Worm (Caenorhabditis elegans) whole organism, young adult: Measurements from ENCODE around the gene C29F7.2.
"Not testable (repeated sequence)": the region's sequence is repeated elsewhere in the genome, so short reads cannot be mapped to it uniquely, and the experiment has no call there.

Experiments used
- B0035.1 ChIP-seq: sonication (generic microtip); optimal IDR thresholded peaks from 2 replicates; lab custom pipeline; 2016; ENCODE audit warnings: missing genetic modification characterization, mild to moderate bottlenecking, missing compliant biosample characterization, missing genotype, missing genetic modification reagents
- Y67H2A.10 ChIP-seq: fragments of 200-800 bp; sonication (Bioruptor generic); conservative IDR thresholded peaks from 2 replicates; pipeline ENCODE4 v1.3.6; 2022; ENCODE audit warnings: missing genetic modification reagents, missing genetic modification characterization, missing compliant biosample characterization
- mxl-1 ChIP-seq: sonication (generic microtip); optimal IDR thresholded peaks from 2 replicates; lab custom pipeline; 2016; ENCODE audit warnings: missing genetic modification characterization, missing compliant biosample characterization

DNA sequence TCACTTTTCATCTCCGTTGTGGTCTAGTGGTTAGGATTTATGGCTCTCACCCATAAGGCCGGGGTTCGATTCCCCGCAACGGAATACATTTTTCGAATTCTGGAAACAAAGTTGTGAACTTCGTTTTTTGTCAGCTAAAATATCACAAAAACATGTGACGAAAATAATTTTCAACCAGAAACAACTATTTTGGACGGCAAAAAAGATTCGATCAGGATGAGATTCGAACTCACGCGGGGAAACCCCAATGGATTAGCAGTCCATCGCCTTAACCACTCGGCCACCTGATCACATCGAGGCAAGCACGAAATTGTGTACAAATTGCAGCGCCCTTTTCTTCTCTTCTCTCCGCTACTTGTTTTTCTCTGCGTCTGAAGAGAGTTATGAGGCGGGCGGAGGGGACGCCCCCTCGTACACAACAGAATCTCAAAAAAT, 32.8 kb downstream of the C29F7.2 start:
- not testable (repeated sequence) for TF ChIP-seq Y67H2A.10
- TF ChIP-seq mxl-1 (tag; lab: Kevin White, UChicago) (peak; percentile 89), B0035.1 (tag; lab: Kevin White, UChicago) (peak; percentile 86)
